Worm (Caenorhabditis elegans): Measurements from ENCODE around the gene C32D5.7.

DNA sequence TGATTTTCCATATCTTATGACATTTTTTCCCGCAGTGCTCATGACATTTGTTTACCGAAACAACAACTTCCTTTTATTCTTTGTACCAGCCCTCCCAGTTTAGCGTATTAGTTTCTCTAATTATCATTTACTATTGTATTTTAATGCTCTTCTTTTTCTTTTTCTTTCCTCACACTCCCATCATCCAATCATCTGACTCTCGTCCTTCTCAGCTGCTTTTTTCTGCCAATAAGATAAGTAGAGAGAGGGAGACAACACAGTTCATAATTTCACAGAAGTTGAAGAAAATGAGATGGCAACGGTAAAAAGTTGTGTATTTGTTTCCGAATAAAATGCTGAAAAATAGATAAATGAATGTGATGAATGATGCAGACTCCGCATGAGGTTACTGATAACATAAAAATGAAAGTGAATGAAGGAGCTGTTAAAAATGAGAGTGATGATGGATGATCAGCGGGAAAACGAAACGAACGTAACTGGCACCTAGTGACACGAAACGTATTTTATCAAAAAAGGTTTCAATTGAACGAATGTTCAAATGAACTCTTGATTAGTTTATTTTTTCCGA, 37.6 kb upstream of the C32D5.7 start:
- no peak for TF ChIP-seq him-1 (tag; optimal IDR thresholded peaks at IDR 0.05)
- TF ChIP-seq W03F9.2 (tag; optimal IDR thresholded peaks at IDR 0.05), result no peak
